Fruit fly (Drosophila melanogaster) whole organism, prepupa: ENCODE results near the gene ND-24.

ENCODE experiments used
- CG3032 ChIP-seq: fragments of 200-800 bp; optimal IDR thresholded peaks from 2 replicates; lab custom pipeline; 2019; ENCODE audit warnings: missing biosample characterization, mild to moderate bottlenecking, missing genetic modification characterization, moderate library complexity
- CG6276 ChIP-seq: fragments of 200-800 bp; sonication (Bioruptor generic); optimal IDR thresholded peaks from 2 replicates; lab custom pipeline; 2017; ENCODE audit warnings: missing biosample characterization, mild to moderate bottlenecking, missing genetic modification characterization
- Eip78C ChIP-seq: fragments of 200-800 bp; sonication (Bioruptor generic); peaks from one replicate; lab custom pipeline; 2016; ENCODE audit warnings: missing biosample characterization, missing genetic modification characterization
- Ets21C ChIP-seq: fragments of 200-800 bp; sonication (Bioruptor generic); optimal IDR thresholded peaks from 3 replicates; lab custom pipeline; 2016; ENCODE audit warnings: missing biosample characterization, missing genetic modification characterization
- Lpt ChIP-seq: fragments of 200-800 bp; sonication (Bioruptor generic); optimal IDR thresholded peaks from 3 replicates; lab custom pipeline; 2016; ENCODE audit warnings: missing biosample characterization, missing genetic modification characterization
- achi ChIP-seq: fragments of 200-800 bp; sonication (Bioruptor generic); optimal IDR thresholded peaks from 3 replicates; lab custom pipeline; 2016; ENCODE audit warnings: missing biosample characterization, missing genetic modification characterization
- net ChIP-seq: fragments of 200-800 bp; sonication (Bioruptor generic); optimal IDR thresholded peaks from 3 replicates; lab custom pipeline; 2016; ENCODE audit warnings: missing biosample characterization, missing genetic modification characterization

DNA sequence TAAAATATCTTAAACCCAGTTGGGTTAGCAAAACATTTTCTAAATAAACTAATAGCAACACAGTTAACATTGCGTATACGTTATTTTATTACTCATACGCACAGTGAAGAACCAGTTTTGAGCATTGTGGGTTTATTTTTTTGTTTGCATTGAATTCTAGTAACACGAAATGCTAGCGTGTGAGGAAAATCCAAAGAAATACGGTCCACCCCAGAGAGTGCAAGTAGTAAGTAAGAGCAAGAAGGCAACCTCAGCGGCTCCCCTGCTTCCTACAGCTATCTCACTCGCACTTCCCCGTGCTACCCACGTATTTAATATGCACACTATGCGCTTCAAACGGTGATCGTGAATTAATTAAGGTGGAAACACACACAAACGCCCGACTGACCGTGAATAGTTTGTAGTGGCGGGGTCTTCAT, 6.9 kb upstream of the ND-24 start:
- TF ChIP-seq net (GFP tag; lab: Kevin White, UChicago) (peak; percentile 90), CG3032 (tag; lab: Kevin White, UChicago) (peak; percentile 77), Lpt (GFP tag; lab: Kevin White, UChicago) (peak; percentile 85), achi (peak; percentile 87), CG6276 (GFP tag; lab: Kevin White, UChicago) (peak; percentile 92), Ets21C (peak; percentile 89), Eip78C (peak; percentile 97)
